Worm (Caenorhabditis elegans): ENCODE data around the gene tyr-2.

The tyr-2 gene

ce11 chrIII:13743922-13744321, at the start of gene tyr-2:
TSS of gene tyr-2 (plus strand) at chrIII:13744222.
- TF ChIP-seq bed-3 (GFP tag; optimal IDR thresholded peaks at IDR 0.05) (no peak), hlh-1 (tag; optimal IDR thresholded peaks at IDR 0.05) (no peak), ceh-83 (GFP tag; optimal IDR thresholded peaks at IDR 0.05) (no peak), mab-5 (tag; optimal IDR thresholded peaks at IDR 0.05) (no peak), ceh-43 (GFP tag; optimal IDR thresholded peaks at IDR 0.05) (no peak), unc-62 (GFP tag; optimal IDR thresholded peaks at IDR 0.05) (no peak), lin-32 (GFP tag; optimal IDR thresholded peaks at IDR 0.05) (no peak), elt-1 (tag; optimal IDR thresholded peaks at IDR 0.05; ENCODE audit: borderline replicate concordance, insufficient read depth) (no peak), unc-120 (tag; optimal IDR thresholded peaks at IDR 0.05; ENCODE audit: poor library complexity, severe bottlenecking) (no peak), M03D4.4 (tag; optimal IDR thresholded peaks at IDR 0.05) (no peak), ham-2 (GFP tag; optimal IDR thresholded peaks at IDR 0.05) (no peak), nhr-28 (tag; optimal IDR thresholded peaks at IDR 0.05) (no peak), nhr-76 (tag; optimal IDR thresholded peaks at IDR 0.05) (no peak), ztf-11 (tag; optimal IDR thresholded peaks at IDR 0.05) (no peak), pha-4 (tag; optimal IDR thresholded peaks at IDR 0.05) (no peak), snpc-4 (tag; optimal IDR thresholded peaks at IDR 0.05) (no peak), sem-2 (GFP tag; optimal IDR thresholded peaks at IDR 0.05) (no peak), zip-8 (tag; optimal IDR thresholded peaks at IDR 0.05) (no peak)

ce11 chrIII:13695588-13695987, 48.4 kb upstream of the tyr-2 start:
- TF ChIP-seq blmp-1 (tag; optimal IDR thresholded peaks at IDR 0.05) (peak; percentile 78), sem-2 (GFP tag; optimal IDR thresholded peaks at IDR 0.05) (no peak)

ce11 chrIII:13697822-13698221, 46.2 kb upstream of the tyr-2 start:
- TF ChIP-seq mls-2 (tag; optimal IDR thresholded peaks at IDR 0.05) (peak; percentile 14), hlh-1 (tag; optimal IDR thresholded peaks at IDR 0.05) (peak; percentile 46), ces-1 (GFP tag; optimal IDR thresholded peaks at IDR 0.05) (peak; percentile 31), drap-1 (GFP tag; optimal IDR thresholded peaks at IDR 0.05) (no peak)

- TF ChIP-seq nhr-2 (tag; optimal IDR thresholded peaks at IDR 0.05) (no peak), cnd-1 (tag; optimal IDR thresholded peaks at IDR 0.05) (no peak), nhr-28 (tag; optimal IDR thresholded peaks at IDR 0.05) (no peak), zip-8 (tag; optimal IDR thresholded peaks at IDR 0.05) (no peak)
Observed at ce11 chrIII:13701691-13702090, 42.3 kb upstream of the tyr-2 start, which contains the start of gene lit-1. TSS of gene lit-1 (plus strand) at chrIII:13701991.

ce11 chrIII:13708415-13708814, 35.6 kb upstream of the tyr-2 start:
- no peak for TF ChIP-seq unc-62 (GFP tag; optimal IDR thresholded peaks at IDR 0.05)
- TF ChIP-seq mab-5 (tag; optimal IDR thresholded peaks at IDR 0.05) = no peak
- no peak for TF ChIP-seq lin-13 (tag; optimal IDR thresholded peaks at IDR 0.05)
- no peak for TF ChIP-seq flh-1 (GFP tag; optimal IDR thresholded peaks at IDR 0.05)
- TF ChIP-seq blmp-1 (tag; optimal IDR thresholded peaks at IDR 0.05) = no peak
- no peak for TF ChIP-seq snpc-4 (tag; optimal IDR thresholded peaks at IDR 0.05)
- TF ChIP-seq cnd-1 (tag; optimal IDR thresholded peaks at IDR 0.05) = no peak
- TF ChIP-seq nhr-12 (tag; optimal IDR thresholded peaks at IDR 0.05) = no peak
- no peak for TF ChIP-seq unc-120 (tag; optimal IDR thresholded peaks at IDR 0.05; ENCODE audit: poor library complexity, severe bottlenecking)
- no peak for TF ChIP-seq zip-8 (tag; optimal IDR thresholded peaks at IDR 0.05)
- TF ChIP-seq mep-1 (tag; optimal IDR thresholded peaks at IDR 0.05) = no peak

- TF ChIP-seq elt-3 (tag; optimal IDR thresholded peaks at IDR 0.05) = no peak
- no peak for TF ChIP-seq ztf-11 (tag; optimal IDR thresholded peaks at IDR 0.05)
- no peak for TF ChIP-seq M03D4.4 (tag; optimal IDR thresholded peaks at IDR 0.05)
- no peak for TF ChIP-seq ham-2 (GFP tag; optimal IDR thresholded peaks at IDR 0.05)
- TF ChIP-seq bed-3 (GFP tag; optimal IDR thresholded peaks at IDR 0.05) = no peak
- no peak for TF ChIP-seq mab-5 (tag; optimal IDR thresholded peaks at IDR 0.05)
- peak; percentile 43 for TF ChIP-seq hlh-1 (tag; optimal IDR thresholded peaks at IDR 0.05)
- TF ChIP-seq snpc-4 (tag; optimal IDR thresholded peaks at IDR 0.05) = no peak
- TF ChIP-seq unc-62 (GFP tag; optimal IDR thresholded peaks at IDR 0.05) = no peak
- TF ChIP-seq flh-1 (GFP tag; optimal IDR thresholded peaks at IDR 0.05) = no peak
- TF ChIP-seq nhr-237 (tag; optimal IDR thresholded peaks at IDR 0.05) = no peak
- TF ChIP-seq blmp-1 (tag; optimal IDR thresholded peaks at IDR 0.05) = peak; percentile 48
- no peak for TF ChIP-seq nhr-28 (tag; optimal IDR thresholded peaks at IDR 0.05)
- no peak for TF ChIP-seq tbx-8 (GFP tag; optimal IDR thresholded peaks at IDR 0.05)
Observed at ce11 chrIII:13709122-13709521, 34.9 kb upstream of the tyr-2 start.

All from whole organism, mixed stage, embryonic.